Fruit fly (Drosophila melanogaster): Measurements from ENCODE around the gene CG14689.

Gene CG14689

DNA sequence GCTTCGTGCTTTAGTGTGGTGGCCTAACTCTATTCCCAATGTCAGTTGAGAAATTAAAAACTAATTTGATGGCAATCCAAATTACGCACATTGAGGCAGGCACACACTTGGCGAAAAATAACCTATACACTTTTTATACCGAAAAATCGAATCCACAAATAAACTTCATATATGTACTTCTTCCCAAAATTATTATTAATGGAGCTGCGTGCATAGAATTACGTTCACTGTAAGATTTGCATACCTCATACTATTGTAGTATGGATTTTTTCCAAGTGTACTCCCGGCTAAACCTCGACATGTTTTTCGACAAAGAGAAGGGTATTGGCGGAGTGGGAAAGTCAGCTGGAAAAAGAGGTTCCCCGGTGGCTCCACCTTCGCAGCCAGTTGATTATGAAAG is 26.8 kb downstream of the CG14689 start (continued):
- TF ChIP-seq Gug (GFP tag; IDR thresholded peaks at IDR 0.05) (peak; percentile 49; the same call in 1 of the 4 replicates), oc (tag; optimal IDR thresholded peaks at IDR 0.05) (peak; percentile 80), bowl (GFP tag; IDR thresholded peaks at IDR 0.05) (no peak), CG8290 (GFP tag; optimal IDR thresholded peaks at IDR 0.05) (no peak), CG8290 (tag; optimal IDR thresholded peaks at IDR 0.05) (peak in 1 of 2 experiments; percentile 63), CG8388 (GFP tag; optimal IDR thresholded peaks at IDR 0.05) (peak; percentile 52), Optix (GFP tag; IDR thresholded peaks at IDR 0.05) (peak; percentile 49; the same call in 1 of the 3 replicates), CG11247 (GFP tag; IDR thresholded peaks at IDR 0.05) (peak; percentile 40; the same call in 1 of the 2 replicates), pho (GFP tag; optimal IDR thresholded peaks at IDR 0.05) (peak; percentile 16), gcm (GFP tag; optimal IDR thresholded peaks at IDR 0.05) (peak; percentile 32), TFAM (GFP tag; optimal IDR thresholded peaks at IDR 0.05) (peak; percentile 25), az2 (GFP tag; optimal IDR thresholded peaks at IDR 0.05) (peak; percentile 63), CG32767 (GFP tag; IDR thresholded peaks at IDR 0.05) (peak; percentile 71; the same call in 1 of the 2 replicates), p53 (GFP tag; optimal IDR thresholded peaks at IDR 0.05) (peak; percentile 39), slp2 (GFP tag; optimal IDR thresholded peaks at IDR 0.05) (peak; percentile 62), CG12104 (GFP tag; optimal IDR thresholded peaks at IDR 0.05) (peak; percentile 40), CG4328 (GFP tag; optimal IDR thresholded peaks at IDR 0.05) (no peak), CG6272 (GFP tag; IDR thresholded peaks at IDR 0.05) (peak; percentile 50), E2f1 (GFP tag; IDR thresholded peaks at IDR 0.05) (peak; percentile 54; the same call in 1 of the 2 replicates), mld (GFP tag; IDR thresholded peaks at IDR 0.05; ENCODE audit: partially characterized antibody) (no peak), CG5953 (GFP tag; IDR thresholded peaks at IDR 0.05) (peak; percentile 51), CG7963 (GFP tag; IDR thresholded peaks at IDR 0.05; ENCODE audit: partially characterized antibody) (no peak), gro (GFP tag; optimal IDR thresholded peaks at IDR 0.05) (no peak), CG8944 (GFP tag; optimal IDR thresholded peaks at IDR 0.05) (peak; percentile 55), Myb (GFP tag; optimal IDR thresholded peaks at IDR 0.05) (peak; percentile 4), CG4707 (GFP tag; optimal IDR thresholded peaks at IDR 0.05) (peak; percentile 17), CG7372 (GFP tag; IDR thresholded peaks at IDR 0.05) (0 out of 2 replicates have a peak, but pooled peaks have one; percentile 34), CG12942 (GFP tag; optimal IDR thresholded peaks at IDR 0.05) (peak; percentile 36), pfk (GFP tag; optimal IDR thresholded peaks at IDR 0.05) (no peak), lmd (GFP tag; IDR thresholded peaks at IDR 0.05) (peak; percentile 75), CG11696 (GFP tag; IDR thresholded peaks at IDR 0.05) (0 out of 2 replicates have a peak, but pooled peaks have one; percentile 28), slou (GFP tag; optimal IDR thresholded peaks at IDR 0.05) (no peak), br (optimal IDR thresholded peaks at IDR 0.05) (no peak), Max (GFP tag; optimal IDR thresholded peaks at IDR 0.05) (no peak), CG12219 (GFP tag; optimal IDR thresholded peaks at IDR 0.05) (peak; percentile 63), Rx (GFP tag; IDR thresholded peaks at IDR 0.05) (peak; percentile 76), al (GFP tag; IDR thresholded peaks at IDR 0.05) (peak; percentile 42), HLHmδ (GFP tag; optimal IDR thresholded peaks at IDR 0.05) (no peak), CG16863 (GFP tag; optimal IDR thresholded peaks at IDR 0.05) (peak; percentile 34), ATbp (GFP tag; optimal IDR thresholded peaks at IDR 0.05) (peak; percentile 42), CG2129 (GFP tag; IDR thresholded peaks at IDR 0.05; ENCODE audit: partially characterized antibody) (no peak), gce (GFP tag; IDR thresholded peaks at IDR 0.05) (0 out of 3 replicates have a peak, but pooled peaks have one; percentile 64), Asciz (GFP tag; optimal IDR thresholded peaks at IDR 0.05) (peak; percentile 81), Sox100B (GFP tag; optimal IDR thresholded peaks at IDR 0.05) (peak; percentile 69), scrt (GFP tag; optimal IDR thresholded peaks at IDR 0.05) (peak; percentile 35), nerfin-2 (GFP tag; IDR thresholded peaks at IDR 0.05; ENCODE audit: partially characterized antibody) (no peak), ewg (GFP tag; optimal IDR thresholded peaks at IDR 0.05) (peak; percentile 54), CG7786 (GFP tag; optimal IDR thresholded peaks at IDR 0.05) (peak; percentile 31), CG5180 (GFP tag; optimal IDR thresholded peaks at IDR 0.05) (peak; percentile 66), CG17568 (GFP tag; optimal IDR thresholded peaks at IDR 0.05) (peak; percentile 17), Atf3 (GFP tag; optimal IDR thresholded peaks at IDR 0.05) (peak; percentile 15)

Data from whole organism, embryonic.